Worm (Caenorhabditis elegans) whole organism, young adult: ENCODE results near the gene srx-51.
"Not testable (repeated sequence)": the region's sequence is repeated elsewhere in the genome, so short reads cannot be mapped to it uniquely, and the experiment has no call there.

ENCODE experiments used
- F23B12.7 ChIP-seq: sonication (generic microtip); optimal IDR thresholded peaks from 2 replicates; lab custom pipeline; 2017; ENCODE audit warnings: missing genetic modification characterization, mild to moderate bottlenecking, missing compliant biosample characterization, antibody characterized with exemption, moderate library complexity; ENCODE audit not compliant: insufficient read depth
- snpc-4 ChIP-seq, 5 experiments: fragments of 150-350 bp in 1 of 5; sonication (generic microtip) in 4 of 5; optimal IDR thresholded peaks; 2 replicates each; lab custom pipeline; 2014 to 2018; ENCODE audit warnings: missing genetic modification characterization in 5 of 5, missing biosample characterization in 3 of 5, antibody characterized with exemption in 2 of 5, mild to moderate bottlenecking in 2 of 5, missing compliant biosample characterization in 2 of 5, missing genotype in 2 of 5, moderate library complexity in 2 of 5, missing genetic modification reagents in 1 of 5
- tbp1 ChIP-seq: fragments of 200-800 bp; sonication (Bioruptor generic); optimal IDR thresholded peaks from 2 replicates; lab custom pipeline; 2018; ENCODE audit warnings: mild to moderate bottlenecking, missing genetic modification characterization, missing compliant biosample characterization

DNA sequence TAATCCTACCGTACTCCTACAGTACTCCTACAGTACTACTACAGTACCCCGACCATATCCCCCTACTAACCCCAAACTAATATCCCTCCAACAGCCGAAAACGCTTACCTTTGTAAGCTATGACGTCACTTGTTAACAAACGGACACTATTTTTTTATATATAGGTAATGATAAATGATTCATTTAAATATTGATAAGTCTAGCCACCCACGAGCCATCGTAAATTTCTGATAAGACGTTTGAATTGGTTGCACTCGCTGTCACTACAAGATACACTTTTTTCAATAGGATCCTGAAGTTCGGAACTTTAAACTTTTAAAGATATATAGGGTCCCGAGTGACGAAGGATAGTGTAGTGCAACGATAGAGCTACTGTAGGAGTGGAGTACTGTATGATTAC lies 41.0 kb downstream of the srx-51 start, which contains the start of gene nhr-247:
- TF ChIP-seq tbp1; snpc-4 (GFP tag; optimal IDR thresholded peaks at IDR 0.05; lab: Kevin White, UChicago); snpc-4 (tag; optimal IDR thresholded peaks at IDR 0.05; lab: Kevin White, UChicago); F23B12.7 (tag; lab: Kevin White, UChicago): not testable (repeated sequence)
